Worm (Caenorhabditis elegans) whole organism, early embryonic: ENCODE measurements around the gene Y39G8B.7.

ENCODE experiments used
- B0310.2 ChIP-seq: sonication (generic microtip); optimal IDR thresholded peaks from 2 replicates; lab custom pipeline; 2016; ENCODE audit warnings: mild to moderate bottlenecking, missing genetic modification characterization, missing compliant biosample characterization
- ama-1 ChIP-seq: fragments of 150-350 bp; optimal IDR thresholded peaks from 2 replicates; lab custom pipeline; 2014
- ceh-36 ChIP-seq: sonication (generic microtip); optimal IDR thresholded peaks from 2 replicates; lab custom pipeline; 2016; ENCODE audit warnings: missing genetic modification characterization, inconsistent platforms, missing compliant biosample characterization
- flt-1 ChIP-seq: fragments of 200-800 bp; sonication (Bioruptor generic); IDR thresholded peaks from 2 replicates; pipeline ENCODE4 v1.3.6; 2022; ENCODE audit warnings: missing genetic modification characterization, missing compliant biosample characterization
- hmg-4 ChIP-seq: fragments of 200-800 bp; sonication (Bioruptor generic); optimal IDR thresholded peaks from 2 replicates; lab custom pipeline; 2018; ENCODE audit warnings: mild to moderate bottlenecking, missing genetic modification characterization, missing compliant biosample characterization
- hnd-1 ChIP-seq: sonication (generic microtip); optimal IDR thresholded peaks from 2 replicates; lab custom pipeline; 2016; ENCODE audit warnings: missing genetic modification characterization, missing compliant biosample characterization
- scrt-1 ChIP-seq: fragments of 200-800 bp; sonication (Bioruptor generic); IDR thresholded peaks from 2 replicates; pipeline ENCODE4 v1.3.6; 2022; ENCODE audit warnings: missing genetic modification characterization, missing compliant biosample characterization
- tbx-11 ChIP-seq: fragments of 200-800 bp; sonication (Bioruptor generic); IDR thresholded peaks from 2 replicates; pipeline ENCODE4 v1.3.6; 2022; ENCODE audit warnings: missing genetic modification characterization, missing compliant biosample characterization
- tbx-37 ChIP-seq: fragments of 200-800 bp; sonication (Bioruptor generic); conservative IDR thresholded peaks from 2 replicates; pipeline ENCODE4 v1.3.6; 2022; ENCODE audit warnings: missing genetic modification reagents, missing genetic modification characterization, missing compliant biosample characterization

DNA sequence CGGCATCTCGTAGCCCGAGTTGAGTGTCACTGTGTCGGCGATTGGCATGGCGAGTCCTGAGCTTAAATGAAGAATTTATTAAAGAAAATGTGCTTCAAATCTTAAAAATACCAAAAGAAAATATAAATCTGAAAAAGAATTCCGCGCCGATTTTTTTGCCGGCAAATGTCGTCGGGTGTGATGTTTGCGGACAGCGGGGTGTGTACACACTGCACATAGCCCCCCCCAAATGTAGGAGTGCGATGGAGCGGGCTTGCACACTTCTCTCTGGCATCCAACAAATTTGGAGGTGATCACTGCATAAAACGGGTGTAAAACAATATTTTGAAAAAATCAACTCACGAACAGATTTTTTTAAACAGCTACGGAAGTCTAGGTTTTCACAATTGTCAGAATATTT lies 18.7 kb downstream of the Y39G8B.7 start, which contains the start of gene Y39G8B.2:
- TF ChIP-seq ama-1 (no peak), B0310.2 (tag; lab: Kevin White, UChicago) (no peak), ceh-36 (tag; lab: Kevin White, UChicago) (no peak), hmg-4 (GFP tag; lab: Kevin White, UChicago) (peak; percentile 66), tbx-11 (GFP tag; lab: Robert Waterston, UW) (0 out of 2 replicates have a peak, but pooled peaks have one; percentile 43), flt-1 (GFP tag; lab: Robert Waterston, UW) (0 out of 2 replicates have a peak, but pooled peaks have one; percentile 32), hnd-1 (no peak), tbx-37 (GFP tag; lab: Robert Waterston, UW) (no peak), scrt-1 (peak; percentile 43; the same call in 1 of the 2 replicates)
